Fruit fly (Drosophila melanogaster): ENCODE data around the gene Sfp24Bc.

The Sfp24Bc gene

dm6 chr2L:3711665-3712064, 41.3 kb upstream of the Sfp24Bc start, which contains the start of gene cutlet (continued):
- TF ChIP-seq stwl (tag; optimal IDR thresholded peaks at IDR 0.05) (peak; percentile 59), Ptx1 (GFP tag; IDR thresholded peaks at IDR 0.05) (no peak), CG15601 (tag; optimal IDR thresholded peaks at IDR 0.05) (peak; percentile 24), BEAF-32 (GFP tag; optimal IDR thresholded peaks at IDR 0.05) (peak; percentile 48), yki (optimal IDR thresholded peaks at IDR 0.05) (no peak), tna (GFP tag; IDR thresholded peaks at IDR 0.05; ENCODE audit: partially characterized antibody) (no peak), CG3847 (GFP tag; IDR thresholded peaks at IDR 0.05) (peak; percentile 57), sr (GFP tag; IDR thresholded peaks at IDR 0.05) (no peak), YL-1 (GFP tag; optimal IDR thresholded peaks at IDR 0.05) (no peak), pzg (GFP tag; optimal IDR thresholded peaks at IDR 0.05) (peak; percentile 63), CG14710 (tag; optimal IDR thresholded peaks at IDR 0.05) (peak; percentile 31), Pdp1 (GFP tag; optimal IDR thresholded peaks at IDR 0.05) (no peak), CG10654 (GFP tag; optimal IDR thresholded peaks at IDR 0.05) (no peak), Bgb (GFP tag; IDR thresholded peaks at IDR 0.05; ENCODE audit: partially characterized antibody) (no peak), CG15696 (tag; optimal IDR thresholded peaks at IDR 0.05) (no peak), Dref (GFP tag; IDR thresholded peaks at IDR 0.05) (peak; percentile 37)

- TF ChIP-seq Hsf (GFP tag; optimal IDR thresholded peaks at IDR 0.05) (no peak), Deaf1 (tag; optimal IDR thresholded peaks at IDR 0.05) (peak; percentile 34), vnd (GFP tag; IDR thresholded peaks at IDR 0.05; ENCODE audit: partially characterized antibody) (0 out of 3 replicates have a peak, but pooled peaks have one; percentile 8)
Measured at dm6 chr2L:3706963-3707362, 36.6 kb upstream of the Sfp24Bc start, which contains the start of gene CG31777. TSS of gene CG31777 (minus strand) at chr2L:3707063.

- no peak for TF ChIP-seq CG12219 (GFP tag; optimal IDR thresholded peaks at IDR 0.05)
- TF ChIP-seq CG11456 (GFP tag; IDR thresholded peaks at IDR 0.05), result no peak
- TF ChIP-seq CG16813 (GFP tag; IDR thresholded peaks at IDR 0.05; ENCODE audit: partially characterized antibody), result no peak
- TF ChIP-seq CG2678 (tag; optimal IDR thresholded peaks at IDR 0.05), result peak; percentile 41
- TF ChIP-seq Lpt (GFP tag; optimal IDR thresholded peaks at IDR 0.05), result no peak
- TF ChIP-seq slou (GFP tag; optimal IDR thresholded peaks at IDR 0.05), result no peak
- TF ChIP-seq CG8388 (GFP tag; optimal IDR thresholded peaks at IDR 0.05), result no peak
- TF ChIP-seq CG11695 (GFP tag; IDR thresholded peaks at IDR 0.05), result 0 out of 3 replicates have a peak, but pooled peaks have one; percentile 43
- TF ChIP-seq unc-4 (GFP tag; IDR thresholded peaks at IDR 0.05; ENCODE audit: partially characterized antibody), result no peak
- TF ChIP-seq lbe (GFP tag; optimal IDR thresholded peaks at IDR 0.05), result peak; percentile 84
- no peak for TF ChIP-seq wor (GFP tag; IDR thresholded peaks at IDR 0.05)
- no peak for TF ChIP-seq CG9609 (GFP tag; optimal IDR thresholded peaks at IDR 0.05)
- TF ChIP-seq slbo (GFP tag; IDR thresholded peaks at IDR 0.05), result peak; percentile 30; the same call in 1 of the 2 replicates
- no peak for TF ChIP-seq CG32772 (GFP tag; IDR thresholded peaks at IDR 0.05)
- no peak for TF ChIP-seq Poxn (GFP tag; IDR thresholded peaks at IDR 0.05)
- no peak for TF ChIP-seq CG4707 (GFP tag; optimal IDR thresholded peaks at IDR 0.05)
- no peak for TF ChIP-seq lmd (GFP tag; IDR thresholded peaks at IDR 0.05)
- no peak for TF ChIP-seq CG7987 (GFP tag; optimal IDR thresholded peaks at IDR 0.05)
- TF ChIP-seq Oaz (GFP tag; IDR thresholded peaks at IDR 0.05), result no peak
- TF ChIP-seq Fer1 (GFP tag; optimal IDR thresholded peaks at IDR 0.05), result peak; percentile 22
- TF ChIP-seq row (GFP tag; IDR thresholded peaks at IDR 0.05), result peak; percentile 59
- TF ChIP-seq CG7928 (GFP tag; optimal IDR thresholded peaks at IDR 0.05), result no peak
- TF ChIP-seq ems (GFP tag; optimal IDR thresholded peaks at IDR 0.05), result no peak
- TF ChIP-seq Atf-2 (GFP tag; optimal IDR thresholded peaks at IDR 0.05), result no peak
- no peak for TF ChIP-seq sima (GFP tag; optimal IDR thresholded peaks at IDR 0.05)
- peak; percentile 60 for TF ChIP-seq CG18599 (GFP tag; optimal IDR thresholded peaks at IDR 0.05)
- no peak for TF ChIP-seq CG9215 (GFP tag; IDR thresholded peaks at IDR 0.05)
- TF ChIP-seq E2f2 (GFP tag; IDR thresholded peaks at IDR 0.05), result no peak
- no peak for TF ChIP-seq CG1602 (GFP tag; optimal IDR thresholded peaks at IDR 0.05)
- TF ChIP-seq CG34376 (GFP tag; optimal IDR thresholded peaks at IDR 0.05), result peak; percentile 55
Measured at dm6 chr2L:3705438-3705921, 35.1 kb upstream of the Sfp24Bc start, which contains the start of gene CG31778. TSS of gene CG31778 (minus strand) at chr2L:3705488.
